Fruit fly (Drosophila melanogaster): ENCODE measurements around the gene for.

for gene

dm6 chr2L:3693082-3693481 is 36.3 kb upstream of the for start, which contains the start of gene CG3513:
Gene CG3513, minus strand, starts transcription at chr2L:3693182.
- TF ChIP-seq psq (optimal IDR thresholded peaks at IDR 0.05) (no peak), Dll (optimal IDR thresholded peaks at IDR 0.05) (no peak), pan (optimal IDR thresholded peaks at IDR 0.05) (no peak), EcR (GFP tag; optimal IDR thresholded peaks at IDR 0.05) (no peak), CG8478 (optimal IDR thresholded peaks at IDR 0.05) (no peak), usp (GFP tag; optimal IDR thresholded peaks at IDR 0.05) (no peak)

DNA sequence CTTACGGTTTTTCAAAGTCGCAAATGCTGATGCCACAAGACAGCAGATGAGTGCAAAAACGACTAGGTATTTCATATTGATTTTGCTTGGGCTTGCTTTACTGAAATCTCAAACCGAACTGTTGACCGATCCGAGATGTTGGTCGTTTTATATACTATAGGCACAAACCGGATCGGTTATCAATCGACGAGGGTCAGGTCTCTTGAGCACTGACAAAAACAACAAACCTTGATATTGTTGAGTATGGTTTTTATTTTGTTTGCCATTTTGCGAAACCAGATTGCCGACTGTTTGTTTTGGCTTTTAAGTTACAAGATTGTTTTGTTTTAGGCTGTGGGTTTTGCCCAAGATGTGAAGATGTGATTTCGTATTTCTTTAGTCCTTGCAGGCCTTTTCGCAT is 35.7 kb upstream of the for start, which contains the start of gene CG16704:
CG16704 (minus strand) TSS at position 122 of the 400 bp plus-strand sequence.
- TF ChIP-seq psq (optimal IDR thresholded peaks at IDR 0.05) (no peak), CG8478 (optimal IDR thresholded peaks at IDR 0.05) (no peak), usp (GFP tag; optimal IDR thresholded peaks at IDR 0.05) (no peak), EcR (GFP tag; optimal IDR thresholded peaks at IDR 0.05) (no peak), Dll (optimal IDR thresholded peaks at IDR 0.05) (no peak), pan (optimal IDR thresholded peaks at IDR 0.05) (no peak)

dm6 chr2L:3685139-3685851 is 28.5 kb upstream of the for start:
- no peak for TF ChIP-seq pan (optimal IDR thresholded peaks at IDR 0.05)
- TF ChIP-seq psq (optimal IDR thresholded peaks at IDR 0.05): no peak
- TF ChIP-seq usp (GFP tag; optimal IDR thresholded peaks at IDR 0.05): no peak
- no peak for TF ChIP-seq EcR (GFP tag; optimal IDR thresholded peaks at IDR 0.05)
- TF ChIP-seq CG8478 (optimal IDR thresholded peaks at IDR 0.05): no peak
- no peak for TF ChIP-seq Dll (optimal IDR thresholded peaks at IDR 0.05)

dm6 chr2L:3682489-3682888 is 25.7 kb upstream of the for start:
- TF ChIP-seq EcR (GFP tag; optimal IDR thresholded peaks at IDR 0.05) (no peak), psq (optimal IDR thresholded peaks at IDR 0.05) (no peak), usp (GFP tag; optimal IDR thresholded peaks at IDR 0.05) (no peak), Dll (optimal IDR thresholded peaks at IDR 0.05) (no peak), pan (optimal IDR thresholded peaks at IDR 0.05) (no peak), CG8478 (optimal IDR thresholded peaks at IDR 0.05) (no peak)

DNA sequence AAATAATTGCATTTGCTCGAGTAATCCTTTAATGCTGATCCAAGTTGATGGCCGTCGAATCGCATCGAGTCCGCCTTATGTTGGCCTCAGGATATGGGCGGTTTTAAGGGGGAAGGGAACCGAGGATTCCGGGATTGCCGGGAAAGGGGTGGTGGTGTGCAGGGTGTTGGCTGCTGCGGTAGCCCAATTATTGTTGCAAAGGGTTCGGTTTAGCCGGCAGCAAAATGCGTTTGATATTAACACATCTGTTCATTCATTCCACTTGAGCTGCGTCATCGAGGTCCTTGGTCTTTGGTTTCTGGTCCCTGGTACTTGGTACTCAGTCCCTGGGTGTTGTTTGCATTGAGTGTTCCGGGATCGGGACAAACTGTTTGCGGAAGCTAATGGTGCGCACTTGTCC is 24.6 kb upstream of the for start:
- TF ChIP-seq pan (optimal IDR thresholded peaks at IDR 0.05): no peak
- TF ChIP-seq usp (GFP tag; optimal IDR thresholded peaks at IDR 0.05): no peak
- TF ChIP-seq Dll (optimal IDR thresholded peaks at IDR 0.05): no peak
- TF ChIP-seq CG8478 (optimal IDR thresholded peaks at IDR 0.05): no peak
- no peak for TF ChIP-seq EcR (GFP tag; optimal IDR thresholded peaks at IDR 0.05)
- TF ChIP-seq psq (optimal IDR thresholded peaks at IDR 0.05): no peak

DNA sequence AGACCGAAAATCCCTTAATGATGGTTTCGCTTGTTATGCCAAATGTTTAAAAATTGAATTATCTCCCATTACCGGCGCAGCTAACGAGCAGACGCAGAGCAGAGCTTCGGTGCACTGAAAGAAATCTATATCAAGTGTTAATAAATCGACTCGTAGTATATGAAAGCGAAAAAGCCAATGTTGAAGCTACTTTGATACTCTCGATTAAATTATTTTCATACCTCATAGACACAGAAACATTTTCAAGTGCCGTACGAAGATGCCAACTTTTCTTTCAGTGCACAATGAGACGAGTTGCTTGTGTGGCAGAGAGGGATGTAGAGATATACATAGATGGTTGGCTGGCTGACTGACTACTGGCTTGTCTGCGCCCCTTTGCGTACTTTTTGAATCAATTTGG is 19.0 kb upstream of the for start:
- TF ChIP-seq pan (optimal IDR thresholded peaks at IDR 0.05): no peak
- TF ChIP-seq usp (GFP tag; optimal IDR thresholded peaks at IDR 0.05): no peak
- no peak for TF ChIP-seq EcR (GFP tag; optimal IDR thresholded peaks at IDR 0.05)
- no peak for TF ChIP-seq psq (optimal IDR thresholded peaks at IDR 0.05)
- TF ChIP-seq Dll (optimal IDR thresholded peaks at IDR 0.05): no peak
- TF ChIP-seq CG8478 (optimal IDR thresholded peaks at IDR 0.05): no peak

DNA sequence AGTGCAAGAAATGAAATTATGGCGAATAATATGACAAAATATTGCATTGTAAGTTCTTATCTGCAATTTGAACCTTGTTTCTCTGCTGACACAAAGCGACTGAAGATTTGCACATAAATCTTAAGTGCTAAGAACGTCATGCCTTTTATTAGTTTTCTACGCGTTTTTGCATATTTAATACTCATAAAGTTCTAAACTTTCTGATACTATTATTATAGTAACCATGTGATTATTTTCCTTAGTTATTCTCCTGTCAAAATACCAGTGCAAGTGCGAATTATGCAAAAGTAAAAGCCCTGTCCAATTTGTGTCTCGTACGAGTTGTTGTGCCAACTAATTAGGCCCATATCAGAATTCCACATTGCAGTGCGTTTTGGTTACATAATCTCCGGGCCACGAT is 13.7 kb upstream of the for start, which contains the start of gene Sfp24Bc:
Sfp24Bc (minus strand) TSS at position 101 of the 400 bp plus-strand sequence.
- no peak for TF ChIP-seq pan (optimal IDR thresholded peaks at IDR 0.05)

- TF ChIP-seq pan (optimal IDR thresholded peaks at IDR 0.05): no peak
- no peak for TF ChIP-seq usp (GFP tag; optimal IDR thresholded peaks at IDR 0.05)
- TF ChIP-seq CG8478 (optimal IDR thresholded peaks at IDR 0.05): no peak
- TF ChIP-seq psq (optimal IDR thresholded peaks at IDR 0.05): no peak
- TF ChIP-seq EcR (GFP tag; optimal IDR thresholded peaks at IDR 0.05): no peak
- no peak for TF ChIP-seq Dll (optimal IDR thresholded peaks at IDR 0.05)
Measured at dm6 chr2L:3669675-3670074, 12.9 kb upstream of the for start, which contains the start of gene Sfp24Bb. Gene Sfp24Bb, minus strand, starts transcription at chr2L:3669775.

- TF ChIP-seq usp (GFP tag; optimal IDR thresholded peaks at IDR 0.05) (no peak), EcR (GFP tag; optimal IDR thresholded peaks at IDR 0.05) (no peak), psq (optimal IDR thresholded peaks at IDR 0.05) (no peak), pan (optimal IDR thresholded peaks at IDR 0.05) (no peak), CG8478 (optimal IDR thresholded peaks at IDR 0.05) (no peak), Dll (optimal IDR thresholded peaks at IDR 0.05) (no peak)
Measured at dm6 chr2L:3669034-3669433, 12.3 kb upstream of the for start, which contains the start of gene Sfp24Bd. Gene Sfp24Bd, minus strand, starts transcription at chr2L:3669134.

DNA sequence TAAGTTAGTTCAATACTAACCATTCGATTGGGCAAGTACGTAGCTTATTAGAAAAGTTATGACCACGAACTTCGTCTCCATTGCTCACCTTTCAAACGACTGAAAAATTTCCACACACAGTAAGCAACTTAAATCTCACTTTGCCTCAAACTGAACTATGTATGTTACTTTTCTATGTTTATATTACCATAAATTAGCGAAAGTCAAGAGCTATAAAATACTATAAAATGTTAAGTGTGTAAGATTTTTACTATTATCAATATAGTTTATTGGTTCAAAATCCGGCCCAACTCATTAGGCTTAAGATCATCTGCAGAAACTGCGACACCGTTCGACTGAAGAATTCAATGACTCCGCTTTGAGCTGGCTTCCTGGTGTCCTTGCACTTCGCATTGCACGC is 11.7 kb upstream of the for start, which contains the start of gene Sfp24Ba:
Sfp24Ba (minus strand) TSS at position 101 of the 400 bp plus-strand sequence.
- no peak for TF ChIP-seq psq (optimal IDR thresholded peaks at IDR 0.05)
- TF ChIP-seq pan (optimal IDR thresholded peaks at IDR 0.05): no peak
- no peak for TF ChIP-seq CG8478 (optimal IDR thresholded peaks at IDR 0.05)
- TF ChIP-seq Dll (optimal IDR thresholded peaks at IDR 0.05): no peak
- TF ChIP-seq EcR (GFP tag; optimal IDR thresholded peaks at IDR 0.05): no peak
- TF ChIP-seq usp (GFP tag; optimal IDR thresholded peaks at IDR 0.05): no peak

- TF ChIP-seq psq (optimal IDR thresholded peaks at IDR 0.05) (no peak), usp (GFP tag; optimal IDR thresholded peaks at IDR 0.05) (no peak), pan (optimal IDR thresholded peaks at IDR 0.05) (no peak)
Measured at dm6 chr2L:3662307-3662795, 5.6 kb upstream of the for start, which contains the start of gene Drgx. Gene Drgx, plus strand, starts transcription at chr2L:3662745.

dm6 chr2L:3657349-3658142 is 793 bp upstream of the for start:
- no peak for TF ChIP-seq Dll (optimal IDR thresholded peaks at IDR 0.05)
- TF ChIP-seq pan (optimal IDR thresholded peaks at IDR 0.05): no peak
- no peak for TF ChIP-seq EcR (GFP tag; optimal IDR thresholded peaks at IDR 0.05)
- no peak for TF ChIP-seq usp (GFP tag; optimal IDR thresholded peaks at IDR 0.05)
- no peak for TF ChIP-seq CG8478 (optimal IDR thresholded peaks at IDR 0.05)
- no peak for TF ChIP-seq psq (optimal IDR thresholded peaks at IDR 0.05)

All from whole organism.